Worm (Caenorhabditis elegans): Measurements from ENCODE around the gene C31B8.16.

DNA sequence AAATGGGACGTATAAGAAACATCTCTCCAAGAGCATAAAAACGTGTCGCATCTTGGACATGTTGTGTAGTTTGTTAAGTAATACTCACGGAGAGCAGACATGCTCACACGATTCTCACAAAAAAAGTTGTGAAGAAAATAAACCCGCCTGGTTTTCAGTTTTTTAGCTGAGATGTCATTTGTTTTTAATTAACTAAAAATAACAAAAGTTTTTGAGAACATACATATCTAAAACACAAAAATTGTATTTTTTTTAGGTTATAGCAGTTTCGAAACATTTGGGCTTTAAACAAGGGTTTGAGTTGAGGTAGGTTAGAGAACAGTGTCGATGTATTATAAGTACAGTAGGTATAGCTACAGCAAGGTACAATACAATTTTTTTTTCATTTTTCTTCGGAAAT, 34.9 kb downstream of the C31B8.16 start, which contains the start of gene srh-88:
- TF ChIP-seq R02D3.7 (tag; optimal IDR thresholded peaks at IDR 0.05) = no peak
- TF ChIP-seq nhr-76 (tag; optimal IDR thresholded peaks at IDR 0.05) = no peak
- no peak for TF ChIP-seq snpc-4 (tag; optimal IDR thresholded peaks at IDR 0.05)
- TF ChIP-seq nhr-11 (tag; optimal IDR thresholded peaks at IDR 0.05) = no peak
- no peak for TF ChIP-seq lin-15B (tag; optimal IDR thresholded peaks at IDR 0.05)
- TF ChIP-seq pqm-1 (tag; optimal IDR thresholded peaks at IDR 0.05) = no peak
- no peak for TF ChIP-seq rbr-2 (tag; optimal IDR thresholded peaks at IDR 0.05)
- no peak for TF ChIP-seq ceh-28 (tag; optimal IDR thresholded peaks at IDR 0.05)
- TF ChIP-seq set-16 (GFP tag; IDR thresholded peaks at IDR 0.05) = no peak
- no peak for TF ChIP-seq unc-130 (GFP tag; optimal IDR thresholded peaks at IDR 0.05)
- TF ChIP-seq daf-19 (GFP tag; conservative IDR thresholded peaks at IDR 0.05) = no peak
- TF ChIP-seq nhr-237 (tag; optimal IDR thresholded peaks at IDR 0.05) = no peak
- TF ChIP-seq ceh-20 (GFP tag; IDR thresholded peaks at IDR 0.05) = no peak
- TF ChIP-seq egl-27 (tag; optimal IDR thresholded peaks at IDR 0.05) = no peak

Data from whole organism, L4 larva.